Worm (Caenorhabditis elegans) whole organism, L1 larva: Measurements from ENCODE around the gene sru-12.

Experiments
- alr-1 ChIP-seq: fragments of 200-800 bp; sonication (Bioruptor generic); optimal IDR thresholded peaks from 2 replicates; lab custom pipeline; 2018; ENCODE audit warnings: borderline replicate concordance, mild to moderate bottlenecking, missing genetic modification characterization, missing compliant biosample characterization
- ama-1 ChIP-seq: fragments of 150-350 bp; optimal IDR thresholded peaks from 2 replicates; lab custom pipeline; 2014
- irx-1 ChIP-seq: sonication (generic microtip); optimal IDR thresholded peaks from 2 replicates; lab custom pipeline; 2016; ENCODE audit warnings: missing genetic modification characterization, missing compliant biosample characterization
- lsy-2 ChIP-seq, 2 experiments: fragments of 150-350 bp; optimal IDR thresholded peaks; 2 replicates each; lab custom pipeline; 2014; ENCODE audit warnings: missing biosample characterization in 2 of 2, missing genetic modification characterization in 2 of 2
- mdl-1 ChIP-seq, 2 experiments: fragments of 150-350 bp; optimal IDR thresholded peaks; 2 replicates each; lab custom pipeline; 2014 to 2017; ENCODE audit warnings: missing biosample characterization in 2 of 2, missing genetic modification characterization in 2 of 2, inconsistent platforms in 1 of 2
- mep-1 ChIP-seq: fragments of 150-350 bp; optimal IDR thresholded peaks from 2 replicates; lab custom pipeline; 2014; ENCODE audit warnings: missing biosample characterization, missing genetic modification characterization
- nhr-11 ChIP-seq: fragments of 150-350 bp; optimal IDR thresholded peaks from 2 replicates; lab custom pipeline; 2014; ENCODE audit warnings: missing biosample characterization, missing genetic modification characterization
- nhr-237 ChIP-seq: fragments of 150-350 bp; optimal IDR thresholded peaks from 2 replicates; lab custom pipeline; 2014; ENCODE audit warnings: missing biosample characterization, missing genetic modification characterization
- sptf-1 ChIP-seq: fragments of 150-350 bp; optimal IDR thresholded peaks from 2 replicates; lab custom pipeline; 2014; ENCODE audit warnings: missing biosample characterization, missing genetic modification characterization
- zip-4 ChIP-seq: fragments of 200-800 bp; sonication (Bioruptor generic); optimal IDR thresholded peaks from 2 replicates; lab custom pipeline; 2018; ENCODE audit warnings: mild to moderate bottlenecking, missing genetic modification characterization, moderate library complexity, missing compliant biosample characterization

DNA sequence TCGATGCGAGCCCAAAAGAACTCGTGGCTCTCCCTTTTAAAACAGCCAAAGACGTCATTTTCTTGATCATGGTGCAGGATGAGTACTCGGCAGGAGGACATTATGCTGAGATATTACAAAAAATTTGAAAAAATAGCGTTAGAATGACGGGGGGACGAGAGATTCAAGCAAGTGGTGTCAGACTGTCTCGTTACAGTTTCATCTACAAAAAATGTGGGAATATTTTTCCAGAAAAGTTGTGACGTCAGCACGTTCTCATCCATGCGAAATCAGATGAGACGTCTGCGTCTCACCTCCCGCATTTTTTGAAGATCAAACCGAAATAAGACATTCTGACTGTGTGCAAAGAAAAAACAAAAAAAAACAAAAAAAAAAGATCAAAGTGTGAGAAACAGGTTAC is 42.8 kb upstream of the sru-12 start, which contains the start of gene rsd-2:
- TF ChIP-seq nhr-237 (tag; lab: Kevin White, UChicago) (no peak), mdl-1 (tag; optimal IDR thresholded peaks at IDR 0.05; lab: Kevin White, UChicago) (no peak), zip-4 (GFP tag; lab: Kevin White, UChicago) (no peak), sptf-1 (tag; lab: Kevin White, UChicago) (no peak), irx-1 (tag; lab: Kevin White, UChicago) (no peak), lsy-2 (tag; optimal IDR thresholded peaks at IDR 0.05; lab: Kevin White, UChicago) (no peak), mep-1 (no peak), ama-1 (no peak), nhr-11 (tag; lab: Kevin White, UChicago) (no peak), alr-1 (tag; lab: Kevin White, UChicago) (no peak)
